Worm (Caenorhabditis elegans) whole organism, L4 larva: ENCODE data around the gene F20D6.15.

Experiments used
- egl-27 ChIP-seq: sonication (generic microtip); optimal IDR thresholded peaks from 3 replicates; lab custom pipeline; 2017; ENCODE audit warnings: missing biosample characterization, missing genetic modification reagents, missing genetic modification characterization
- lin-29 ChIP-seq: fragments of 200-800 bp; sonication (Bioruptor generic); IDR thresholded peaks from 2 replicates; pipeline ENCODE4 v1.3.6; 2022; ENCODE audit warnings: missing genetic modification reagents, missing genetic modification characterization, missing compliant biosample characterization

DNA sequence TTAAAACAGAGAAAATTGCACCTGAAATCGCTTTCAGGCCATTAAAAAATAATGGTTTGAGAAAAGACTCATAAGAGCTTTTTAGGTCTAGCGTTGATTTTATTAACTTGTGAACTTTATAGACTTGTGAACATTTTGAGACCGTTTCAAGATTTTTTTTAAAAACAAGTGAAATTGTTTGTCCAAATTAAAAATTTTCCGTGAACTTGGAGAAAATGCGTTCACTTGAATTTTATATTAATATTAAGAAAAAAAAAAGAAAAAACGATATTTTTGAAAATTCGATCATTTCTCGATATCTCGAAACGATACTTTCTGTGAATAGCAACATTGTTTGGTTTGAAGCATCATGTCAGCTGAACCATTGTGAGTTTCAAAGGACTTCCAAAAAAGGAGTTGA, 2.2 kb upstream of the F20D6.15 start, which contains the start of gene F20D6.1:
- TF ChIP-seq lin-29 (GFP tag; lab: Robert Waterston, UW) (no peak), egl-27 (tag; lab: Kevin White, UChicago) (no peak)
